Fruit fly (Drosophila melanogaster) whole organism: ENCODE data around the gene msd5.

Experiments used
- CG8478 ChIP-seq: fragments of >200 bp; optimal IDR thresholded peaks from 2 replicates; lab custom pipeline; 2018; ENCODE audit warnings: inconsistent platforms
- Dll ChIP-seq: fragments of >200 bp; optimal IDR thresholded peaks from 2 replicates; lab custom pipeline; 2017
- EcR ChIP-seq, 2 experiments: fragments of >200 bp; optimal IDR thresholded peaks; 2 replicates each; lab custom pipeline; 2017; ENCODE audit warnings: missing biosample characterization in 2 of 2, missing genetic modification characterization in 2 of 2, missing genetic modification reagents in 2 of 2
- pan ChIP-seq: fragments of >200 bp; optimal IDR thresholded peaks from 2 replicates; lab custom pipeline; 2017
- psq ChIP-seq: fragments of >200 bp; optimal IDR thresholded peaks from 2 replicates; lab custom pipeline; 2017
- usp ChIP-seq: fragments of >200 bp; optimal IDR thresholded peaks from 2 replicates; lab custom pipeline; 2017; ENCODE audit warnings: missing biosample characterization, missing genetic modification characterization, mixed read lengths

The msd5 gene

DNA sequence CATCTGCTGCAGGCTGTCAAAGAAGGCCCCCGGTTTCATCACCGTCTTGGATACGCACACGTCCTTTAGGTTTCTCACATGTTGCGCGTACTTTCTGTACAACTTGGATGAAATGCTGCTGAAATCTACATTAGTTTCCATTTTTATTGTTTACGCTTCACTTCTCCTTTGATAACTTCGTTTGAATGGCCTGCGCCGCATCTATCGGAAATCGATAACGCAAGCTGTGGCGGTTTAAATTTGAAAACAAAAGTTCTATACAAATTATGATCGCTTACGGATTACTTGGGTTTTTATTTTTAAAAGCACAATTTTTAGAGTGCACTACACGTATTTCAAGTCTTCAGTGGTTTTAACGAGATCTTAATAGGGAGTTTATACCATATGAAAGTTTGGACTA is at the start of gene msd5:
Gene msd5, minus strand, starts transcription at position 174 of the 400 bp plus-strand sequence.
- TF ChIP-seq pan (lab: Kevin White, UChicago) (no peak), Dll (no peak), EcR (GFP tag; optimal IDR thresholded peaks at IDR 0.05; lab: Kevin White, UChicago) (no peak), CG8478 (no peak)

DNA sequence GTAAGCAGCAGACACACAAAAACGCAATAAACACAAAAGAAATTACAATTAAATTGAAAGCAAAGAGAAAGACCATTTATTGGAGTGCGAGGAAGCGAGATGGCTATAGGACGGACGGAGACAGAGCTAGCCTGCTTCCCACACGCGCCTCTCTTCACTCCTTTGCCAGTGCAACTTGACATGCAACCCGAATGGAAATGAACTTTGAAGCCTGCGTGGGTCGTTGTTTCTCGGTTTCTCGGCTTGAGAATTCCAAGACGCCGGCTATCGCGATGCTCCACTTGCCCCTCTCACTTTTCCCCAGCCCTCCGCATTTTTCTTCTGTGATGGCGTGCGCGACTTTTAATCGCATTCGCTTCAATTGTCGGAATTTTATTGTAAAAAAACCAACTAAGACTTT is 48.0 kb upstream of the msd5 start:
- TF ChIP-seq psq (no peak), usp (GFP tag; lab: Kevin White, UChicago) (no peak), CG8478 (no peak), Dll (no peak), pan (lab: Kevin White, UChicago) (no peak), EcR (GFP tag; optimal IDR thresholded peaks at IDR 0.05; lab: Kevin White, UChicago) (no peak)

DNA sequence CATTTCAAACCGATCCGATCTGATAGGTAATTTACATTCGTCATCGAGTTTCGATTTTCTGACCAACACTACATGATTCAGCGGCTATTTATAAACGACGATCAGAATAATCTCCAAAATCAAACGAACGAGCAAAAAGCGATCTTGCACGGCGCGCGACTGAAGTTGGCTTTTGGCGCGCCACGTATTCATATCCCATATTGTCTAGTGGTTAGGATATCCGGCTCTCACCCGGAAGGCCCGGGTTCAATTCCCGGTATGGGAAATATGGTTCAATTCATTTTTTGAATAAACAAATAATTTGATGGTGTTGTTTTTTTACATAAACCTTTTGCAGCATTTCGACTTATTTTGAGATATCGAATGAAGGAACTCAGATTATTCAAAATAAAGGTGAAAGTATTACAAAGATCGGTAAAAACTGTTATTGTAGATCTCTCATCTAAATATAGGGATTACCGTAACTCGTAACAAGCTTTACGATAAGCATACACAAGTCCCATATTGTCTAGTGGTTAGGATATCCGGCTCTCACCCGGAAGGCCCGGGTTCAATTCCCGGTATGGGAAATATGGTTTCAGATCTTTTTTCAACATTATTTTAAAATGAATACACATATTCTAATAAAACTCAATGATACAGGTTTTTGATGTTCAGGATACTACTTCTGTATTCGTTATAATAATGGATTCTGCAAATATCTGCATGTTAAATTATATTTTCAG is 47.0 kb upstream of the msd5 start:
- no peak for TF ChIP-seq usp (GFP tag; lab: Kevin White, UChicago)
- no peak for TF ChIP-seq CG8478
- no peak for TF ChIP-seq Dll
- TF ChIP-seq pan (lab: Kevin White, UChicago) = no peak
- TF ChIP-seq EcR (GFP tag; optimal IDR thresholded peaks at IDR 0.05; lab: Kevin White, UChicago) = no peak
- TF ChIP-seq psq = no peak

DNA sequence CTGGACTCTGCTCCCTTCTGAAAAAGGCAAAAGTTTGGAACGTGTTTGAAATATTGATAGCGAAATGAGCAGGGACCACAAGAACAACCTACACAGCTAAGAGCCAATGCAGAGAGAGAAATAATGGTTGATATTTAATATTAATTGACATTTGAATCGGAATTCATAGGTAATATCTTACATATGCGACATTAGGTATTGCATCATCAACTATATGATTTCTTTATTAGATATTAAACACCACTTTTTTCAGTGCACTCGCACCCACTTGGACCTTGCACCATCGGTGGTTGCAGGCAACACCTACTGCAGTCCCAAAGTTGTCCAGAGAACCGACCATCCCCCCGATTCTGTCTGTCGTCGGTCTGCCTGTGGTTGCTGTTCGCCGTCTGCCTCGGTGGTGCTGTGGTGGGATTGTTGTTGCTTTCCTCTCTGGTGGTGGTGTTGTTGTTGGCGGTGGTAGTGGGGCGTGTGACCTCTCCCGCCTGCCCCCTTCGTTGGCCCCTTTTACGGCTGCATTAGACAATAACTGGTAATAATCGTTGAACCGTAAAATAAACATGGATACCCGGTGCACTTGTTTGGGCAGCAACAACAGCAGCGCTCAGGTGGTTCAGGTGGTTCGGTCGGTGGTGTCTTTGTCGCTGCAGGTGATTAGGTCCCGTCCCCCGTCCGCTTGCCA is 46.1 kb upstream of the msd5 start:
- TF ChIP-seq EcR (GFP tag; optimal IDR thresholded peaks at IDR 0.05; lab: Kevin White, UChicago) (peak in 1 of 2 experiments; percentile 22), psq (no peak)

DNA sequence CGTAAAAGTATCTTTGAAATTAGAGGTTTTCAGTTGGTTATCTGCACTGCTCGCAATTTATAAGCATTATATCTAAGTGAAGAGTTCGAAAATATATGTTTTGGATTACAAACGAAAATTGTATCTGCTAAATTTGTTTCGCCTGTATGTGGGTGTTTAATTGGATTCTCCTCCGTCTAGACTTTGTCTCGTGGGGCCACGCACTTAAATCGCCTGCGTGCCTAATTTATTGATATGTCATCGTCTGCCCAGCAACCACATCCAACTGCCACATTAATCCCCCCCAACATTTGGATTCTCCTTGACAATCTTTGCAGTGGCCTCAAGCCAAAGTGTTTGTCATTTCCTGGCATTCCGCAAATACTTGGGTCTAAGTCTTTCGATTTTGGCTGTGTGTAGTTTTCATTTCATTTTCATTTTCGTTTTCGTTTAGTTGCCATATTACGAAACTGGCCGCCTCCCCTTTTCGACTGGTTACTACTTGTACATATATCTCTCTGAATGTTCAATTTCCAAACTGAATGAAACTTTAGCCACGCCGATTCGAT is 45.2 kb upstream of the msd5 start:
- TF ChIP-seq EcR (GFP tag; optimal IDR thresholded peaks at IDR 0.05; lab: Kevin White, UChicago) = no peak

DNA sequence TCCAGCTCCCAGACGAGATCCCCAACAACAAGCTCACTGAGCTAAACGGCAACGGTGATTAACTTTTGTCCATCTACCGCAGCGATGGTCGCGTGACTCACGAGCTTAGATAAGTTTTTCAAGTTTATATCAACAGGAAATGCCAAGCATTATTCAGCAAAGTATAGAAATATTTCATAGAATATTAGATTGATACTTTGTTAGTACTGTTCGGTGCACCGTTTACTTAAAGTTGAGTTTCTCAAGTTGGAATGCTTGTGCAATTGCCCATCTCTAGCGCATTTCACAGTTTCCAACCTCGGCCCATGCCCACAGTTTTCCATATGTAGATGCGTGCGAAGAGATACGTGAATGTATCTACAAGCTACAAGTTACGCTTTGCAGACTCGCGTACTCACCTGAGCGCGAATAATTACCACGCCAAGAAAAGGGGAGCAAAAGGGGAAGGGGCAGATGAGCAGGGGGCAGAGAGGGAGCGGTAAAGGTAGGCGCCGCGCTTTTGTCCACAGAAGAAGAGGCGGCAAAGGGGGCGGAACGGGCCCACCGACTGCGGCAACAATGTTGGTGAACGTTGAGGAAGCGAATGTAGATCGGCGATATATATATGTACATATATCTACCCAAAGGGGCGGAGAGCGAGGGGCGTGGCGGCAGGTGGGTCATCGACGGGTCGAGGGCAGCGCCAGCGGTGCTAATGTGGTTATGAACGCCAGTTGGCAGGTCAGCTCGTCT is 43.2 kb upstream of the msd5 start:
- no peak for TF ChIP-seq Dll
- no peak for TF ChIP-seq CG8478
- TF ChIP-seq pan (lab: Kevin White, UChicago) = no peak
- no peak for TF ChIP-seq psq
- no peak for TF ChIP-seq EcR (GFP tag; optimal IDR thresholded peaks at IDR 0.05; lab: Kevin White, UChicago)
- no peak for TF ChIP-seq usp (GFP tag; lab: Kevin White, UChicago)

DNA sequence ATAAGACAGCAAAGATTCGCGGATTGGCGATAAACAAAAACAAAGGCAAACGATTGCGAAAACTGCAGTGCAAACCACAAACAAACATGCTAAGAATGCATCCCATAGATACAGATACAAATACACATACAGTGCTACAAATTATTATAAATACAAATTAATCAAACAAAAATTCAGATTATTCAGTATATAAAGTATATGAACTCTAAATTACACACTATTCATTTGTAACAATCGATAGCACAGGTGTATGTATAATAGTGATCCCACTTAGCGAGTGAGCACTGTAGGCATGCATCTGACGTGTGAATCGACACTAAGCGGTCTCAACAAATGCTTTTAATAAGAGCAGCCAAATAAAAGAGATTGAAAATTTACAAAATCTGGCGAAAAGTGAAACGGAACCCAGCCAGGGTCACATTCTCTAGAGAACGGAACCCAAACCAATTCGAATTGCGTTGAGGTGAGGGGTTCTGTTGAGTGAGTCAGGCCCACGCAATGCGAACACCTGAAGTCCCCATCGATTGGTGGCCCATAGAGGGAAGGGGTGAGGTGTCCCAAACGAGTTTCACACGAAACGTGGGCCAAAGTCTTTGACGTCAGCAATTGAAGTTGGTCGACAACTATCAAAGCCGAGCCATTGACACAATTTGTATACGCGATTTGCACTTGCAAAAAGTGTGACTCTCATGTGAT is 41.6 kb upstream of the msd5 start:
- TF ChIP-seq usp (GFP tag; lab: Kevin White, UChicago) (no peak), EcR (GFP tag; optimal IDR thresholded peaks at IDR 0.05; lab: Kevin White, UChicago) (no peak), pan (lab: Kevin White, UChicago) (no peak), psq (no peak), Dll (no peak), CG8478 (no peak)

DNA sequence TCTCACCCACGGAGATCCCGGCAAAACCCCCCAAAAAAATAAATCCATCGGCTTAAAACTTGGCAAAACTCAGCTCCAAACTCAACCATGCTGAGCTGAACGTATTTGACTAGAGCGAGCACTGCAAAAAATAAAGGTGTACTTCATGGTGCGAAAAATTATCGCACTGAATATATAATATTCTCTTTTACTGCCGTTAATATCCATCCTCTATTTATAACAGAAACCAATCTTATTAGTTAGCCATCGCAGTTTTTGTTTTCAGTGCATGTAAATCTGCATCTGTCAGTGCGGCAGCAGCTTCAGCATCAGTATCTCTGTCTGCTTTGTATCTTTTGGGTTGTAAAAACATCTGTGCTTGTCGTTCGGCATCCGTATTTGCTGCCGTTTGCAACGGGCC is 38.0 kb upstream of the msd5 start:
- TF ChIP-seq usp (GFP tag; lab: Kevin White, UChicago) (no peak), Dll (no peak), EcR (GFP tag; optimal IDR thresholded peaks at IDR 0.05; lab: Kevin White, UChicago) (no peak), pan (lab: Kevin White, UChicago) (no peak), CG8478 (no peak), psq (no peak)

DNA sequence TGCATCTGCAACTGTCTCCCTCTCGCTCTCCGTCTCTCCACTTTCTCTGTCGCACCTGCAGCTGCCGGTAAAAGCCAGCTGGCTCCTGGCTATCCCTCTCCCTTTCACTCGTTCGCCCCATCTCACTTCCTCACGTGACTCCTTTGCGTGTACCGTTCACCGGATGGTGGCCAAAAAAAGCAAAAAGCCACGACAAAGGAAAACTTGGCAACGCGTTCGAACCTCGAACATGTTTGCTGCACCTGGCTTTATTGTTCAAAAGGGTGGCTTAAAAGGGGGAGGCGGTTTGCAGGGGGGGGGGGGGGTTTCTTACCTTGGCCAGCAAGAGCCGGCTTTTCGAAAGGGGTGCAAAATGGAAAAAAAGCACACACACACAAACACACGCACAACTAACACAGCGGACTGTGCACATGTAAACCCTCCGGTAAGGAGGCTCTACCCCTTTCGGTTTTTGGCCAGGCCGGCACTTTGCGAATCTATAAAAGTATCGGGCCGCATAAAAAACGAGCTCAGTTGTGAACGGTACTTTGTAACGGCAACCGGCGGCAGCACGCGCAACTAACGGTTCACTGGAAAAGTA is 37.2 kb upstream of the msd5 start, which contains the start of gene ru:
Gene ru, plus strand, starts transcription at position 530 of the 580 bp plus-strand sequence.
- TF ChIP-seq usp (GFP tag; lab: Kevin White, UChicago) (no peak), CG8478 (no peak), pan (lab: Kevin White, UChicago) (no peak), psq (no peak), Dll (no peak), EcR (GFP tag; optimal IDR thresholded peaks at IDR 0.05; lab: Kevin White, UChicago) (no peak)

DNA sequence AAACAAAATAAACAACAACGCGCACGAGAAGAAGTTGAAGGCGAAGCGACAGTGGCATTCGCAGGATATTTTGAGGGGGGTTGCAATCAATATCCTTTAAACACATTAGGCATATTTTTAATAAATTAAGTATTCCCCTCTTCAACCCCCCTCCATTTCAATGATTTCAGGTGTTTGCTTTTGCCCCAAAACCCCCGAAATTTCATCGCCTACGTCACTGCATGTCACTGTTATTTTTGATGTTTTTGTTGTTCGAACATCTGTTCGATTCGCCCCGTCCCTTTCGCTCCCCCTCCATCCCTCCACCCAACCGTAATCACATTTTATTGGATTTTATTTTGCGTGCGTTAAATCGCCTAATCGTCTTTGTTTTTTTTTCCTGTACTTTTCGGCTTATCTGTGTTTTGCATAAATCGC is 35.3 kb upstream of the msd5 start:
- TF ChIP-seq psq = no peak
- TF ChIP-seq pan (lab: Kevin White, UChicago) = no peak
- TF ChIP-seq usp (GFP tag; lab: Kevin White, UChicago) = no peak
- TF ChIP-seq Dll = no peak
- TF ChIP-seq EcR (GFP tag; optimal IDR thresholded peaks at IDR 0.05; lab: Kevin White, UChicago) = no peak
- TF ChIP-seq CG8478 = no peak

DNA sequence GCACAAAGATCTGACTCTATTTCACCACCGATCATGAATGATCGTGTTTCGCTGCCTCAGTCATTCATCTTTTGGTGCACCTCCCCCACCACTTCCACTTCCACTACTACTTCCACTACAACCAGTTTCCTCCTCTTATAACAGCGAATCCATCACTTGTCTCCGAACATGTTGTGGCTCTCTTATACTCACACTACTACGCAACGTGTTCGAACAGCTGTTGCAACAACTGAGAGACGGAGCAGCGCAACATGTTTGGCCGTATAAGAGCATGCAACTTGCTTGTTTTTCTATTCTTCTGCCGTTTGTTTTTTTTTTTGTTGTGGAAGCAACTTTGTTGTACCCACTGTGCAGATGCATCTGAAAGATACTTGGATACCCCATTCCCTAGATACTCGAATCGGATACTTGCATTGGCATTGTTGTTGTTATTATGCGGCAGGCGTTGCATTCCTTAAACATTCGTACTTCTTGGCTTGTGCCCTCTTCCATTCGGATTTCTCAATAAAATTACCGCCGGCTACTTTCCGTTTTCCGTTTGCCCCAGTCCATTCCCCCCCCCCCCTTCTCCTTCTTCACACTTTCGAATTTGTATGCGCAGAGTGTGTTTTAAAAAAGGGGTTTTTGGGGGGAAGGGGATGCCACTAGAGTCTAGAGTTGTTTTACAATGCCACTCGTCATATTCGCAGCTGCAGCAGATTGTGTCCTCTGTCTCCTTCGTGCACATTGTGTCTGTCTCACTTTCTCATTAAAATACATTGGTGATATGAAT is 34.1 kb upstream of the msd5 start:
- TF ChIP-seq pan (lab: Kevin White, UChicago) = no peak
- no peak for TF ChIP-seq EcR (GFP tag; optimal IDR thresholded peaks at IDR 0.05; lab: Kevin White, UChicago)
- no peak for TF ChIP-seq CG8478
- no peak for TF ChIP-seq psq
- no peak for TF ChIP-seq usp (GFP tag; lab: Kevin White, UChicago)
